Worm (Caenorhabditis elegans) whole organism, midembryonic: Measurements from ENCODE around the gene srj-45.

Experiments used
- T22C8.4 ChIP-seq: fragments of 200-800 bp; sonication (Bioruptor generic); IDR thresholded peaks from 2 replicates; pipeline ENCODE4 v1.3.6; 2022; ENCODE audit warnings: missing genetic modification characterization, missing compliant biosample characterization
- cog-1 ChIP-seq: sonication (generic microtip); optimal IDR thresholded peaks from 2 replicates; lab custom pipeline; 2016; ENCODE audit warnings: missing genetic modification characterization, missing compliant biosample characterization
- flt-1 ChIP-seq: fragments of 200-800 bp; sonication (Bioruptor generic); IDR thresholded peaks from 2 replicates; pipeline ENCODE4 v1.3.6; 2022; ENCODE audit warnings: missing genetic modification characterization, missing compliant biosample characterization
- klf-2 ChIP-seq: fragments of 200-800 bp; sonication (Bioruptor generic); conservative IDR thresholded peaks from 2 replicates; pipeline ENCODE4 v1.3.6; 2022; ENCODE audit warnings: missing genetic modification reagents, missing genetic modification characterization, missing compliant biosample characterization
- med-1 ChIP-seq: sonication (generic microtip); optimal IDR thresholded peaks from 2 replicates; lab custom pipeline; 2017; ENCODE audit warnings: missing genetic modification characterization, mild to moderate bottlenecking, missing compliant biosample characterization, antibody characterized with exemption, missing genetic modification reagents; ENCODE audit not compliant: insufficient read depth
- ref-1 ChIP-seq: fragments of 200-800 bp; sonication (Bioruptor generic); conservative IDR thresholded peaks from 2 replicates; pipeline ENCODE4 v1.3.6; 2022; ENCODE audit warnings: missing genetic modification reagents, missing genetic modification characterization, missing compliant biosample characterization
- tab-1 ChIP-seq: fragments of 200-800 bp; sonication (Bioruptor generic); IDR thresholded peaks from 2 replicates; pipeline ENCODE4 v1.3.6; 2022; ENCODE audit warnings: missing genetic modification characterization, missing compliant biosample characterization
- ztf-23 ChIP-seq: fragments of 200-800 bp; sonication (Bioruptor generic); IDR thresholded peaks from 2 replicates; pipeline ENCODE4 v1.3.6; 2022; ENCODE audit warnings: missing genetic modification reagents, missing genetic modification characterization, missing compliant biosample characterization
- ztf-29 ChIP-seq: fragments of 200-800 bp; sonication (Bioruptor generic); IDR thresholded peaks from 2 replicates; pipeline ENCODE4 v1.3.6; 2022; ENCODE audit warnings: missing genetic modification reagents, missing genetic modification characterization, missing compliant biosample characterization

The srj-45 gene

ce11 chrV:2871754-2872504 is 35.5 kb upstream of the srj-45 start:
- no peak for TF ChIP-seq ztf-23 (GFP tag; lab: Robert Waterston, UW)
- no peak for TF ChIP-seq flt-1
- no peak for TF ChIP-seq cog-1 (tag; lab: Kevin White, UChicago)
- no peak for TF ChIP-seq tab-1
- no peak for TF ChIP-seq ztf-29 (GFP tag; lab: Robert Waterston, UW)
- TF ChIP-seq med-1 (GFP tag; lab: Kevin White, UChicago) = no peak
- no peak for TF ChIP-seq ref-1 (GFP tag; lab: Robert Waterston, UW)
- no peak for TF ChIP-seq T22C8.4 (GFP tag; lab: Robert Waterston, UW)

- TF ChIP-seq flt-1 (no peak), ref-1 (GFP tag; lab: Robert Waterston, UW) (no peak), klf-2 (GFP tag; lab: Robert Waterston, UW) (no peak), med-1 (GFP tag; lab: Kevin White, UChicago) (no peak), ztf-29 (GFP tag; lab: Robert Waterston, UW) (no peak), ztf-23 (GFP tag; lab: Robert Waterston, UW) (no peak), cog-1 (tag; lab: Kevin White, UChicago) (no peak), T22C8.4 (GFP tag; lab: Robert Waterston, UW) (no peak), tab-1 (no peak)
Measured at ce11 chrV:2870127-2870526, 33.7 kb upstream of the srj-45 start, which contains the start of gene srh-243. Gene srh-243 (plus strand): TSS chrV:2870427.

DNA sequence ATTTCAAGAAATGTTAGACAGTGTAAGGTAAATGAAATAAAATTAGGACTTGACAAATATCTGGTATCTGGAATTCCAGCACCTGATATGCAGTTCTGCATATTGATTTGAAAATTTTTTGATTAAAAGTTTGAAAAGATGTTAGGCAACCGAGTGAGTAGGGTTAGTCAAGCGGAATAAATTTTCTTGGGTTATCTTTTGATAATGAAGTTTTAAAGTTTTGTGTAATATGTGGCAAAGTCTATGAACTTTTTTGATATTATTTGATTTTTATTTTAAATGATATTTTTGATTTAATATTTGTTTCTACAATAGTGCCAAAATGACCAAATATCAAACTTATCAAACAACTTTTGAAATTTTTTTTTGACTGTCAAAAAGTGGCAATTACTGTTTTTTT is 33.1 kb upstream of the srj-45 start, which contains the start of gene srh-241:
TSS of gene srh-241 (minus strand) at position 101 of the 400 bp plus-strand sequence.
- TF ChIP-seq ztf-23 (GFP tag; lab: Robert Waterston, UW) = no peak
- TF ChIP-seq cog-1 (tag; lab: Kevin White, UChicago) = no peak
- no peak for TF ChIP-seq med-1 (GFP tag; lab: Kevin White, UChicago)
- TF ChIP-seq tab-1 = no peak
- TF ChIP-seq ref-1 (GFP tag; lab: Robert Waterston, UW) = no peak
- TF ChIP-seq T22C8.4 (GFP tag; lab: Robert Waterston, UW) = no peak
- TF ChIP-seq klf-2 (GFP tag; lab: Robert Waterston, UW) = no peak
- no peak for TF ChIP-seq flt-1
- no peak for TF ChIP-seq ztf-29 (GFP tag; lab: Robert Waterston, UW)

DNA sequence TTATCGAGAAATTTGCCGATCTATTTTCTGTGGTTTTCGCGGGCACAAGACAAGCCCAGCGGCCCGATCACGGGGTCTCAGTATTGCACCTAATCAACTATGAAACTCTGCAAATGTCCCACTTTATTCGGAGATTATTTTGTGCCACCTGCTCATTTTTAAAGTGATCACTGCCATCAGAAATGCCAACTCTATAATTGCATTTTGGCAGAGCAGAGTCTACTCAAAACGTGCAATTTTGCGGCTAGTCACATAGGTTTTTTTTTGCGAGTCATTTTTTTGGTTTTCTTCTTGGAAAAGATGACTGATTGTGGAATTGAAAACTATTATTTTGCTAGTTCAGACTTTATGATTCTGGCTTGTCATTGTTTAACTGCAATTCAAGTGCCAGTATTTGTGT is 28.5 kb upstream of the srj-45 start, which contains the start of gene srh-240:
TSS of gene srh-240 (plus strand) at position 301 of the 400 bp plus-strand sequence.
- TF ChIP-seq tab-1 (no peak), ztf-23 (GFP tag; lab: Robert Waterston, UW) (no peak), cog-1 (tag; lab: Kevin White, UChicago) (no peak), klf-2 (GFP tag; lab: Robert Waterston, UW) (no peak), flt-1 (no peak)

DNA sequence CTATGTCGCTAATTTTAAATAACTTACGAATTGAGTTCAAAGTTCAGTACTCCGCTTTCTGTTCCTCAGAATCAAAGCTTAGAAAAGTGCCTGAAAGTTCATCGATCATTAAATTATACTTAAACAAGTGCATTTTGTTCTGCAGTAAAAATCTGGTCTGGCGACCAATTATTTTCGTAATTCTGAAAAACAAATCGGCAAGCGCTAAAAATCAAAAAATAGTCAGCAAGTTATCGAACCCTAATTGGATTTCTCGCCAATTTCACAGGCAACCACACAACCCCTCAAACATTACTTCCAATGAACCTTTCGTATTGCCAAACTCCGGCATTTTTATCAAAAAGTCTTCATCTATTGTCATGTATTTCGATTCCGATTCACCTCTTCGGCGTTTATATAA is 26.6 kb upstream of the srj-45 start, which contains the start of gene srh-272:
TSS of gene srh-272 (plus strand) at position 301 of the 400 bp plus-strand sequence.
- no peak for TF ChIP-seq ztf-23 (GFP tag; lab: Robert Waterston, UW)
- TF ChIP-seq cog-1 (tag; lab: Kevin White, UChicago) = no peak
- TF ChIP-seq ztf-29 (GFP tag; lab: Robert Waterston, UW) = no peak
- TF ChIP-seq tab-1 = no peak
- TF ChIP-seq flt-1 = no peak

ce11 chrV:2861505-2861904 is 25.1 kb upstream of the srj-45 start, which contains the start of gene srh-270:
Gene srh-270 (minus strand): TSS chrV:2861605.
- TF ChIP-seq ztf-23 (GFP tag; lab: Robert Waterston, UW) (no peak), cog-1 (tag; lab: Kevin White, UChicago) (no peak), flt-1 (no peak), T22C8.4 (GFP tag; lab: Robert Waterston, UW) (no peak), med-1 (GFP tag; lab: Kevin White, UChicago) (no peak), tab-1 (no peak), ref-1 (GFP tag; lab: Robert Waterston, UW) (no peak), ztf-29 (GFP tag; lab: Robert Waterston, UW) (no peak), klf-2 (GFP tag; lab: Robert Waterston, UW) (no peak)

- TF ChIP-seq T22C8.4 (GFP tag; lab: Robert Waterston, UW) (no peak), ref-1 (GFP tag; lab: Robert Waterston, UW) (no peak), cog-1 (tag; lab: Kevin White, UChicago) (no peak), ztf-23 (GFP tag; lab: Robert Waterston, UW) (no peak), klf-2 (GFP tag; lab: Robert Waterston, UW) (no peak), med-1 (GFP tag; lab: Kevin White, UChicago) (no peak), ztf-29 (GFP tag; lab: Robert Waterston, UW) (no peak), flt-1 (no peak), tab-1 (no peak)
Measured at ce11 chrV:2859738-2860137, 23.3 kb upstream of the srj-45 start, which contains the start of gene srj-54. Gene srj-54 (minus strand): TSS chrV:2859838.

DNA sequence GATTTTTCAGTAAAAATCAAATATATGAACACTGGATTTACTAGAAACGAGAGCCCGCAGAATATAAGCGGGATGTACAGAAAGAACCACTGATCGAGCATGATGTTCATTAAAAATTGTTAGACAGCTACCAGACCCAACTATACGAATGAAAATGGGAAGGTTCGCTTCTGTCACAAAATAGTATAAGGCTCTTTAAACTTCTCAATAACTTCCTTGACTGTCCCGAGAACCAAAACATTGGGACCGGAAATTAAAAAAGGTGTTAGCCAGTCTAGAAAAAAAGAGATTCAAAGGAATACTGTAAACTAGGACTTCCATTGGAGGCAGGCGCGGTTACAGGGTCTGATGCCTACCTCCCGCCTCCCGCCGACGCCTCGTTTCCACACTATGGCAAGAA is 21.4 kb upstream of the srj-45 start, which contains the start of gene srj-55:
TSS of gene srj-55 (minus strand) at position 101 of the 400 bp plus-strand sequence.
- no peak for TF ChIP-seq med-1 (GFP tag; lab: Kevin White, UChicago)
- TF ChIP-seq ztf-23 (GFP tag; lab: Robert Waterston, UW) = no peak
- TF ChIP-seq flt-1 = no peak
- TF ChIP-seq ztf-29 (GFP tag; lab: Robert Waterston, UW) = no peak
- TF ChIP-seq klf-2 (GFP tag; lab: Robert Waterston, UW) = no peak
- no peak for TF ChIP-seq tab-1
- no peak for TF ChIP-seq T22C8.4 (GFP tag; lab: Robert Waterston, UW)
- no peak for TF ChIP-seq ref-1 (GFP tag; lab: Robert Waterston, UW)
- TF ChIP-seq cog-1 (tag; lab: Kevin White, UChicago) = no peak

DNA sequence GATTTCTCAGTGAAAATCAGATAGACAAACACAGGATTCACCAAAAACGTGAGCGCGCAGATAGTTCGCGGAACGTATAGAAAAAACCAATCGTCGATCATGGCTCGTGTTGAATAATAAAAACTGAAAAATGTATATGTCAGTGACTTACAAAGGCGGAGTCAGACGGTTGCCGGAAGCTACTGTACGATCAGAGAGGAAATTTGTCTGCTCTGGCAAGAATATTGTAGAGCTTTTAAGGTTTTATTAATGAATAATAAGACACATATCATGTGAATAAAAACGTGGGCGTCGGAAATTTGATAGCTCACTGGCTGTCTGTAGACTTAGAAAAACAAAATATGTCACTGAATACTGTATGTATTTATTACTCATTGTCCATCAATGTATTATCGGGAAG is 19.1 kb upstream of the srj-45 start, which contains the start of gene srj-57:
TSS of gene srj-57 (minus strand) at position 101 of the 400 bp plus-strand sequence.
- no peak for TF ChIP-seq med-1 (GFP tag; lab: Kevin White, UChicago)
- TF ChIP-seq ztf-23 (GFP tag; lab: Robert Waterston, UW) = no peak
- no peak for TF ChIP-seq T22C8.4 (GFP tag; lab: Robert Waterston, UW)
- TF ChIP-seq tab-1 = no peak
- no peak for TF ChIP-seq flt-1
- TF ChIP-seq klf-2 (GFP tag; lab: Robert Waterston, UW) = no peak
- no peak for TF ChIP-seq ref-1 (GFP tag; lab: Robert Waterston, UW)
- TF ChIP-seq ztf-29 (GFP tag; lab: Robert Waterston, UW) = no peak
- TF ChIP-seq cog-1 (tag; lab: Kevin White, UChicago) = no peak
